Fruit fly (Drosophila melanogaster): ENCODE measurements around the gene CG9813.
A peak's percentile ranks its signal among the peaks of the same experiment; 100 is the strongest.

Gene CG9813

DNA sequence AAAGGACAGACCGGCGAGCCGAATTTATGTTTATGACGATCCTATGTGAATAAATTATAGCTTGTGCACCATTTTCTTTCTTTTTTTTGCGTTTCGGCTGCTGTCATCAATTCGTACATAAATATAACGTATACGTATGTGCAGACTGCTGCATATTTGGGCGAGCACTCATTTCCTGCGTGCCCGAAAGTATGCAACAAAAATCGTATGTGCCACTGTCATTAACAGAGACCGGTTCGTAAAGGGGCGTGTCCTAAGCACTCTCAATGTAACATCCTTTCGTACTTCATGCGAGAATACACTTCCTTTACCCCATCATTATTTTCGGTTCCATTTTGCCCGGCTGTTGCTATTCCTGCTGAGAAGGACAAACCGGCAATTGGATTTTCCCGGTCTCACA is 19.5 kb downstream of the CG9813 start:
- TF ChIP-seq Dif (GFP tag; optimal IDR thresholded peaks at IDR 0.05; ENCODE audit: partially characterized antibody) (peak; percentile 49), N (GFP tag; optimal IDR thresholded peaks at IDR 0.05) (peak; percentile 48), ey (GFP tag; optimal IDR thresholded peaks at IDR 0.05) (no peak), Hr83 (GFP tag; optimal IDR thresholded peaks at IDR 0.05; ENCODE audit: poor library complexity, severe bottlenecking) (no peak), rgr (GFP tag; optimal IDR thresholded peaks at IDR 0.05) (peak; percentile 1), Myc (optimal IDR thresholded peaks at IDR 0.05) (peak; percentile 28)

DNA sequence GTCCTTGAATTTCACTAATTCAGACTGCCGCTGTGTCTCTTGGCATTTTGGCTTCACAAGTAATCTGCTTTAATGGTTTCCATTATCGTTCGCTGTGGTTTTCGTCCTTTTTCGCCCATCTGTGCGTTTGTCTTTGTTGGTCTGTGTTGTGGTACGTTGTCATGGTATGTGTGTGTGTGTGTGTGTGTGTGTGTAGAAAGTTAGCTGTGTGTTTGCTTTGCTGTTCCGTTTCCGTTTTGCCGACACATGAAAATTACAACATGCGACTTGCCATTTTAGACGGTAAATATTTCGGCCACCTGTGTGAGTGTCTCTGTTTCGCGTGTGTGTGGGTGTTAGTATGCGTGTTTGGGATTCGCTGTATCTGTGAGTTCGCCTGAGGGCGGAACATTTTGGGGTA is 22.6 kb downstream of the CG9813 start:
- TF ChIP-seq brk (GFP tag; optimal IDR thresholded peaks at IDR 0.05) (no peak), Vsx2 (GFP tag; optimal IDR thresholded peaks at IDR 0.05; ENCODE audit: partially characterized antibody) (no peak), rgr (GFP tag; optimal IDR thresholded peaks at IDR 0.05) (no peak), h (GFP tag; optimal IDR thresholded peaks at IDR 0.05) (no peak), Dfd (GFP tag; optimal IDR thresholded peaks at IDR 0.05) (peak; percentile 58)

DNA sequence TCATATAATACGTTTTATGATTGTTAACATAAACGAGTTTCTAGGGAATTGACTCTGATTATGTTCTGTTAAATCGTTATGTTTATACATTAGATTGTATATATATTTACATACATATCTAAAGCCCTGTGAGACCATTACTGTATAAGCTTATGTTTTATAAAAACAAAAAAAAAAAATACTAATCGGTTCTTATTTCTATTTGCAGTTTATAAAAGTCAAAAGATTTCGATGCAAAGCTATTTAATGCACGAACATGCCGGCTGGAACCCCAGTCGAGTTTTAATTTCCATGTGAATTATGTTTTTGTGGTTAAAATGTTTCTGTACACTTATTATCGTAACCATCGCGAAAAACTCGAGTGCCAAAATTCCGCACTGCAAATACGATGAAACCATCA is 26.2 kb downstream of the CG9813 start, which contains the start of gene mthl12:
TSS of gene mthl12 (plus strand) at position 301 of the 400 bp plus-strand sequence.
- TF ChIP-seq Dif (GFP tag; optimal IDR thresholded peaks at IDR 0.05; ENCODE audit: partially characterized antibody), result no peak
- TF ChIP-seq fru (GFP tag; optimal IDR thresholded peaks at IDR 0.05), result no peak
- TF ChIP-seq rgr (GFP tag; optimal IDR thresholded peaks at IDR 0.05), result no peak
- TF ChIP-seq Hnf4 (GFP tag; optimal IDR thresholded peaks at IDR 0.05), result no peak
- TF ChIP-seq woc (GFP tag; optimal IDR thresholded peaks at IDR 0.05), result no peak
- no peak for TF ChIP-seq tai (GFP tag; optimal IDR thresholded peaks at IDR 0.05)
- TF ChIP-seq psq (GFP tag; optimal IDR thresholded peaks at IDR 0.05), result no peak
- no peak for TF ChIP-seq Mio (GFP tag; optimal IDR thresholded peaks at IDR 0.05)
- TF ChIP-seq Rel (GFP tag; optimal IDR thresholded peaks at IDR 0.05), result no peak
- TF ChIP-seq Rel (tag; optimal IDR thresholded peaks at IDR 0.05), result no peak
- TF ChIP-seq Sp1 (GFP tag; optimal IDR thresholded peaks at IDR 0.05), result no peak
- no peak for TF ChIP-seq CG9705 (GFP tag; optimal IDR thresholded peaks at IDR 0.05)
- no peak for TF ChIP-seq Hr78 (GFP tag; optimal IDR thresholded peaks at IDR 0.05)
- TF ChIP-seq CG32264 (GFP tag; optimal IDR thresholded peaks at IDR 0.05), result no peak
- TF ChIP-seq N (GFP tag; optimal IDR thresholded peaks at IDR 0.05), result no peak
- TF ChIP-seq GATAd (GFP tag; optimal IDR thresholded peaks at IDR 0.05), result no peak
- no peak for TF ChIP-seq brk (GFP tag; optimal IDR thresholded peaks at IDR 0.05)
- no peak for TF ChIP-seq Vsx2 (GFP tag; optimal IDR thresholded peaks at IDR 0.05; ENCODE audit: partially characterized antibody)
- TF ChIP-seq OdsH (GFP tag; optimal IDR thresholded peaks at IDR 0.05), result no peak
- TF ChIP-seq dsf (GFP tag; optimal IDR thresholded peaks at IDR 0.05; ENCODE audit: borderline replicate concordance), result no peak
- TF ChIP-seq Jra (GFP tag; optimal IDR thresholded peaks at IDR 0.05), result no peak

DNA sequence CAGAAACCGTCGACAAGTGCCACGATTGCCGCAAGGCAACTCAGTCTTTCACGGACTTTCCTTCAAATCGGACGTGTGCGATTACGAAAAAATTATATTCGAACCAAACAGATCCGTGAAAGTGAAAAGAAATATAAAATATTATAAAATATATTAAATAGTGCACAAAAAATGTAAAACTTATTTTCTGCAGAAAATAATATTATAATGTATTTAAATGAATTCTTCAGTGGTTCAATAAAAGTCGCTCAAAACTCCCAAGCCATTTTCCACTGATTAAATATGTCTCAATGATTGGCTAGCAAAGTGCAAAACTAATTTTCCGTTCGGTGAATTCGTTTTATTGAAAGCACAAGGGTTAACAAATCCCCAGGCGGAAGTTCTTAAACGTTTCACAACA is 41.5 kb downstream of the CG9813 start, which contains the start of gene PK2-R1:
TSS of gene PK2-R1 (plus strand) at position 301 of the 400 bp plus-strand sequence.
- no peak for TF ChIP-seq tai (GFP tag; optimal IDR thresholded peaks at IDR 0.05)
- no peak for TF ChIP-seq dsf (GFP tag; optimal IDR thresholded peaks at IDR 0.05; ENCODE audit: borderline replicate concordance)
- no peak for TF ChIP-seq h (GFP tag; optimal IDR thresholded peaks at IDR 0.05)
- TF ChIP-seq usp (GFP tag; optimal IDR thresholded peaks at IDR 0.05), result no peak
- no peak for TF ChIP-seq psq (GFP tag; optimal IDR thresholded peaks at IDR 0.05)
- no peak for TF ChIP-seq HLH106 (tag; optimal IDR thresholded peaks at IDR 0.05)
- no peak for TF ChIP-seq CG9705 (GFP tag; optimal IDR thresholded peaks at IDR 0.05)
- no peak for TF ChIP-seq Sp1 (GFP tag; optimal IDR thresholded peaks at IDR 0.05)
- no peak for TF ChIP-seq Dfd (GFP tag; optimal IDR thresholded peaks at IDR 0.05)
- no peak for TF ChIP-seq Jra (GFP tag; optimal IDR thresholded peaks at IDR 0.05)
- TF ChIP-seq br (GFP tag; optimal IDR thresholded peaks at IDR 0.05), result no peak
- no peak for TF ChIP-seq rgr (GFP tag; optimal IDR thresholded peaks at IDR 0.05)

DNA sequence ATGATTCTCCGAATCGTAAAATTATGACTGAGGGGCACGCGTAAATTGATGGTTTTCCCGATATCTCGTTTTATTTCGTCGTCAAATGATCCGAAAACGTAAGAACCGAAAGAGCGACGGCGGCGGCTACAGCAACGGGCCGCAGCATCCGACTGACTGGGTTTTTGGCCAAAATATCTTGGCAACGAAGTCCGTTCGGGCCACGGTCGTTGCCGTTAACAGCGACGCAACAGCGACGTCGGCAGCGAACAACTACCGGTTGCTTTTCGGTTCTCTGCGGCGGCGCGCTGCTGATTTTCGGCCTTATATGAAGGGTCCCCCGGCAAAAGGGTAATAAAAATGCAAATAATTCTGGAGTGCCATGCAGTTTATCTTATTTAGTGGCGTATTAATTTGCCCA is 45.6 kb downstream of the CG9813 start, which contains the start of gene PK2-R2:
TSS of gene PK2-R2 (minus strand) at position 160 of the 400 bp plus-strand sequence.
- TF ChIP-seq Dif (GFP tag; optimal IDR thresholded peaks at IDR 0.05; ENCODE audit: partially characterized antibody) (no peak), CG9705 (GFP tag; optimal IDR thresholded peaks at IDR 0.05) (no peak), Abd-B (GFP tag; optimal IDR thresholded peaks at IDR 0.05) (no peak), dl (GFP tag; optimal IDR thresholded peaks at IDR 0.05; ENCODE audit: insufficient read depth in 1 of 2, partially characterized antibody in 2 of 2) (no peak), rgr (GFP tag; optimal IDR thresholded peaks at IDR 0.05) (no peak), HLH106 (tag; optimal IDR thresholded peaks at IDR 0.05) (no peak), CrebA (GFP tag; optimal IDR thresholded peaks at IDR 0.05; ENCODE audit: borderline replicate concordance) (no peak), sv (GFP tag; optimal IDR thresholded peaks at IDR 0.05) (no peak), Jra (GFP tag; optimal IDR thresholded peaks at IDR 0.05) (no peak), Sp1 (GFP tag; optimal IDR thresholded peaks at IDR 0.05) (no peak), Hr83 (GFP tag; optimal IDR thresholded peaks at IDR 0.05; ENCODE audit: poor library complexity, severe bottlenecking) (no peak), Rel (GFP tag; optimal IDR thresholded peaks at IDR 0.05) (no peak), Rel (tag; optimal IDR thresholded peaks at IDR 0.05) (no peak)

All from whole organism, wandering third instar larva.